Fruit fly (Drosophila melanogaster) whole organism, pupa: ENCODE measurements around the gene CG31301.

Experiments used
- CG10348 ChIP-seq: fragments of 200-800 bp; sonication (Bioruptor generic); IDR thresholded peaks from 2 replicates; pipeline ENCODE4 v1.3.6; 2022; ENCODE audit warnings: missing biosample characterization, missing genetic modification characterization
- CG12605 ChIP-seq: fragments of 200-800 bp; sonication (Bioruptor generic); IDR thresholded peaks from 2 replicates; pipeline ENCODE4 v1.3.6; 2022; ENCODE audit warnings: missing biosample characterization, missing genetic modification characterization
- CG13204 ChIP-seq: fragments of 200-800 bp; sonication (Bioruptor generic); optimal IDR thresholded peaks from 2 replicates; lab custom pipeline; 2018; ENCODE audit warnings: missing biosample characterization, mild to moderate bottlenecking, missing genetic modification characterization, moderate library complexity
- CG15710 ChIP-seq: fragments of 200-800 bp; sonication (Bioruptor generic); optimal IDR thresholded peaks from 2 replicates; lab custom pipeline; 2018; ENCODE audit warnings: missing biosample characterization, mild to moderate bottlenecking, missing genetic modification characterization, moderate library complexity
- CG17806 ChIP-seq: fragments of 200-800 bp; sonication (Bioruptor generic); optimal IDR thresholded peaks from 2 replicates; lab custom pipeline; 2018; ENCODE audit warnings: missing biosample characterization, mild to moderate bottlenecking, missing genetic modification characterization, moderate library complexity
- CG32121 ChIP-seq: fragments of 200-800 bp; sonication (Bioruptor generic); IDR thresholded peaks from 2 replicates; pipeline ENCODE4 v1.3.6; 2022; ENCODE audit warnings: missing biosample characterization, missing genetic modification characterization
- CG34367 ChIP-seq: fragments of 200-800 bp; sonication (Bioruptor generic); optimal IDR thresholded peaks from 2 replicates; lab custom pipeline; 2018; ENCODE audit warnings: missing biosample characterization, mild to moderate bottlenecking, missing genetic modification characterization
- CG4496 ChIP-seq: fragments of 200-800 bp; sonication (Bioruptor generic); IDR thresholded peaks from 3 replicates; pipeline ENCODE4 v1.3.6; 2022; ENCODE audit warnings: missing biosample characterization, missing genetic modification characterization
- CG8159 ChIP-seq: fragments of 200-800 bp; sonication (Bioruptor generic); optimal IDR thresholded peaks from 3 replicates; lab custom pipeline; 2018; ENCODE audit warnings: missing biosample characterization, mild to moderate bottlenecking, missing genetic modification characterization, moderate library complexity
- CG8301 ChIP-seq: fragments of 200-800 bp; sonication (Bioruptor generic); optimal IDR thresholded peaks from 2 replicates; lab custom pipeline; 2018; ENCODE audit warnings: missing biosample characterization, mild to moderate bottlenecking, missing genetic modification characterization
- D1 ChIP-seq: fragments of 200-800 bp; sonication (Bioruptor generic); optimal IDR thresholded peaks from 2 replicates; lab custom pipeline; 2018; ENCODE audit warnings: missing biosample characterization, mild to moderate bottlenecking, missing genetic modification characterization, moderate library complexity
- EcR ChIP-seq: fragments of 200-800 bp; sonication (Bioruptor generic); optimal IDR thresholded peaks from 3 replicates; lab custom pipeline; 2019; ENCODE audit warnings: missing biosample characterization, missing genetic modification characterization, mild to moderate bottlenecking, moderate library complexity, missing genetic modification reagents
- Ets98B ChIP-seq: fragments of 200-800 bp; sonication (Bioruptor generic); IDR thresholded peaks from 2 replicates; pipeline ENCODE4 v1.3.6; 2022; ENCODE audit warnings: missing biosample characterization, missing genetic modification characterization
- Pif1A ChIP-seq: fragments of 200-800 bp; sonication (Bioruptor generic); optimal IDR thresholded peaks from 3 replicates; lab custom pipeline; 2016; ENCODE audit warnings: missing biosample characterization, missing genetic modification characterization
- Pif1B ChIP-seq: fragments of 200-800 bp; sonication (Bioruptor generic); optimal IDR thresholded peaks from 3 replicates; lab custom pipeline; 2016; ENCODE audit warnings: missing biosample characterization, missing genetic modification characterization
- Snoo ChIP-seq: fragments of 200-800 bp; sonication (Bioruptor generic); optimal IDR thresholded peaks from 3 replicates; lab custom pipeline; 2017; ENCODE audit warnings: missing biosample characterization, mild to moderate bottlenecking, missing genetic modification characterization, inconsistent platforms
- fd96Ca ChIP-seq: fragments of 200-800 bp; sonication (Bioruptor generic); IDR thresholded peaks from 3 replicates; pipeline ENCODE4 v1.3.6; 2022; ENCODE audit warnings: missing biosample characterization, missing genetic modification characterization
- gl ChIP-seq: fragments of 200-800 bp; sonication (Bioruptor generic); optimal IDR thresholded peaks from 2 replicates; lab custom pipeline; 2018; ENCODE audit warnings: missing biosample characterization, mild to moderate bottlenecking, missing genetic modification characterization
- rn ChIP-seq: fragments of 200-800 bp; sonication (Bioruptor generic); IDR thresholded peaks from 2 replicates; pipeline ENCODE4 v1.3.6; 2022; ENCODE audit warnings: missing biosample characterization, missing genetic modification characterization

Gene CG31301

dm6 chr3R:15379071-15379470 is 33.1 kb downstream of the CG31301 start:
- no peak for TF ChIP-seq CG15710 (tag; lab: Kevin White, UChicago)
- TF ChIP-seq CG12605 (GFP tag; lab: Robert Waterston, UW), result peak; percentile 74
- TF ChIP-seq fd96Ca (GFP tag; lab: Robert Waterston, UW), result no peak

dm6 chr3R:15382851-15383250 is 36.8 kb downstream of the CG31301 start, which contains the start of gene h-cup:
TSS of gene h-cup (minus strand) at chr3R:15382951.
- TF ChIP-seq CG34367 (tag; lab: Kevin White, UChicago), result no peak
- TF ChIP-seq CG15710 (tag; lab: Kevin White, UChicago), result no peak
- TF ChIP-seq CG32121 (GFP tag; lab: Robert Waterston, UW), result no peak
- no peak for TF ChIP-seq CG13204 (GFP tag; lab: Kevin White, UChicago)
- TF ChIP-seq fd96Ca (GFP tag; lab: Robert Waterston, UW), result no peak
- TF ChIP-seq Pif1A (GFP tag; lab: Kevin White, UChicago), result no peak
- no peak for TF ChIP-seq Pif1B (GFP tag; lab: Kevin White, UChicago)
- no peak for TF ChIP-seq CG17806
- TF ChIP-seq D1 (tag; lab: Kevin White, UChicago), result no peak
- TF ChIP-seq EcR (GFP tag; lab: Kevin White, UChicago), result no peak
- TF ChIP-seq rn (GFP tag; lab: Robert Waterston, UW), result no peak
- no peak for TF ChIP-seq CG10348
- no peak for TF ChIP-seq CG8159 (tag; lab: Kevin White, UChicago)
- TF ChIP-seq CG8301 (tag; lab: Kevin White, UChicago), result no peak
- no peak for TF ChIP-seq CG4496 (GFP tag; lab: Robert Waterston, UW)
- no peak for TF ChIP-seq Snoo (tag; lab: Kevin White, UChicago)
- TF ChIP-seq gl (tag; lab: Kevin White, UChicago), result no peak
- no peak for TF ChIP-seq Ets98B (GFP tag; lab: Robert Waterston, UW)
- TF ChIP-seq, all 21 proteins: peak for 0

dm6 chr3R:15393206-15393805 is 47.3 kb downstream of the CG31301 start:
- TF ChIP-seq EcR (GFP tag; lab: Kevin White, UChicago) (no peak), CG13204 (GFP tag; lab: Kevin White, UChicago) (no peak), CG8159 (tag; lab: Kevin White, UChicago) (no peak), CG17806 (no peak), Snoo (tag; lab: Kevin White, UChicago) (no peak), D1 (tag; lab: Kevin White, UChicago) (no peak)
